Fruit fly (Drosophila melanogaster) whole organism: ENCODE results near the gene cpb.

ENCODE experiments used
- CG8478 ChIP-seq: fragments of >200 bp; optimal IDR thresholded peaks from 2 replicates; lab custom pipeline; 2018; ENCODE audit warnings: inconsistent platforms
- Dll ChIP-seq: fragments of >200 bp; optimal IDR thresholded peaks from 2 replicates; lab custom pipeline; 2017
- EcR ChIP-seq, 2 experiments: fragments of >200 bp; optimal IDR thresholded peaks; 2 replicates each; lab custom pipeline; 2017; ENCODE audit warnings: missing biosample characterization in 2 of 2, missing genetic modification characterization in 2 of 2, missing genetic modification reagents in 2 of 2
- pan ChIP-seq: fragments of >200 bp; optimal IDR thresholded peaks from 2 replicates; lab custom pipeline; 2017
- psq ChIP-seq: fragments of >200 bp; optimal IDR thresholded peaks from 2 replicates; lab custom pipeline; 2017
- usp ChIP-seq: fragments of >200 bp; optimal IDR thresholded peaks from 2 replicates; lab custom pipeline; 2017; ENCODE audit warnings: missing biosample characterization, missing genetic modification characterization, mixed read lengths

cpb gene

dm6 chr2L:1733155-1733813 lies 28.6 kb downstream of the cpb start:
- TF ChIP-seq pan (no peak), Dll (lab: Kevin White, UChicago) (no peak), EcR (GFP tag; optimal IDR thresholded peaks at IDR 0.05; lab: Kevin White, UChicago) (peak in 1 of 2 experiments; percentile 53)

- TF ChIP-seq Dll (lab: Kevin White, UChicago) (no peak), pan (no peak), CG8478 (no peak), EcR (GFP tag; optimal IDR thresholded peaks at IDR 0.05; lab: Kevin White, UChicago) (no peak), usp (GFP tag; lab: Kevin White, UChicago) (no peak), psq (no peak)
Measured at dm6 chr2L:1735133-1735532, 30.4 kb downstream of the cpb start.

dm6 chr2L:1737057-1737581 lies 32.4 kb downstream of the cpb start:
- TF ChIP-seq CG8478 (no peak), psq (no peak), EcR (GFP tag; optimal IDR thresholded peaks at IDR 0.05; lab: Kevin White, UChicago) (no peak), Dll (lab: Kevin White, UChicago) (no peak), usp (GFP tag; lab: Kevin White, UChicago) (no peak), pan (peak; percentile 49)

dm6 chr2L:1738054-1738453 lies 33.4 kb downstream of the cpb start:
- TF ChIP-seq Dll (lab: Kevin White, UChicago) = no peak
- no peak for TF ChIP-seq pan
- no peak for TF ChIP-seq psq
- TF ChIP-seq usp (GFP tag; lab: Kevin White, UChicago) = no peak
- no peak for TF ChIP-seq CG8478
- no peak for TF ChIP-seq EcR (GFP tag; optimal IDR thresholded peaks at IDR 0.05; lab: Kevin White, UChicago)

- TF ChIP-seq psq = no peak
- no peak for TF ChIP-seq pan
- no peak for TF ChIP-seq usp (GFP tag; lab: Kevin White, UChicago)
- no peak for TF ChIP-seq EcR (GFP tag; optimal IDR thresholded peaks at IDR 0.05; lab: Kevin White, UChicago)
- no peak for TF ChIP-seq Dll (lab: Kevin White, UChicago)
- TF ChIP-seq CG8478 = no peak
Measured at dm6 chr2L:1740095-1740494, 35.4 kb downstream of the cpb start.

- TF ChIP-seq Dll (lab: Kevin White, UChicago) (no peak), pan (no peak), EcR (GFP tag; optimal IDR thresholded peaks at IDR 0.05; lab: Kevin White, UChicago) (no peak), CG8478 (no peak), psq (no peak), usp (GFP tag; lab: Kevin White, UChicago) (no peak)
Measured at dm6 chr2L:1743800-1744199, 39.1 kb downstream of the cpb start.

- TF ChIP-seq usp (GFP tag; lab: Kevin White, UChicago) (no peak), psq (no peak), pan (no peak), Dll (lab: Kevin White, UChicago) (no peak), CG8478 (no peak), EcR (GFP tag; optimal IDR thresholded peaks at IDR 0.05; lab: Kevin White, UChicago) (no peak)
Measured at dm6 chr2L:1748410-1748809, 43.7 kb downstream of the cpb start.

dm6 chr2L:1751953-1752352 lies 47.3 kb downstream of the cpb start, which contains the start of the genes CG17712 and CG17648:
Gene CG17712 (minus strand): TSS chr2L:1752122.
Gene CG17648 (plus strand): TSS chr2L:1752308.
- TF ChIP-seq Dll (lab: Kevin White, UChicago) (no peak), psq (no peak), pan (no peak), EcR (GFP tag; optimal IDR thresholded peaks at IDR 0.05; lab: Kevin White, UChicago) (no peak), usp (GFP tag; lab: Kevin White, UChicago) (no peak), CG8478 (no peak)

- no peak for TF ChIP-seq usp (GFP tag; lab: Kevin White, UChicago)
- no peak for TF ChIP-seq EcR (GFP tag; optimal IDR thresholded peaks at IDR 0.05; lab: Kevin White, UChicago)
- TF ChIP-seq CG8478 = no peak
- TF ChIP-seq pan = no peak
- TF ChIP-seq psq = no peak
- TF ChIP-seq Dll (lab: Kevin White, UChicago) = no peak
Measured at dm6 chr2L:1756351-1756750, 51.6 kb downstream of the cpb start, which contains the start of gene Gr22f. Gene Gr22f (minus strand): TSS chr2L:1756451.
